Fruit fly (Drosophila melanogaster) whole organism, embryonic: ENCODE data around the gene Bicra.

Experiments used
- Asciz ChIP-seq: fragments of 200-800 bp; sonication (Bioruptor generic); optimal IDR thresholded peaks from 2 replicates; lab custom pipeline; 2017; ENCODE audit warnings: missing biosample characterization, mild to moderate bottlenecking, missing genetic modification characterization, missing genetic modification reagents
- CG10979 ChIP-seq: fragments of 200-800 bp; sonication (Bioruptor generic); optimal IDR thresholded peaks from 2 replicates; lab custom pipeline; 2018; ENCODE audit warnings: missing biosample characterization, mild to moderate bottlenecking, missing genetic modification characterization, moderate library complexity
- CG11247 ChIP-seq: fragments of 200-800 bp; sonication (Bioruptor generic); IDR thresholded peaks from 2 replicates; pipeline ENCODE4 v1.3.6; 2022; ENCODE audit warnings: missing biosample characterization, missing genetic modification characterization
- CG12942 ChIP-seq: fragments of 200-800 bp; sonication (Bioruptor generic); optimal IDR thresholded peaks from 3 replicates; lab custom pipeline; 2016; ENCODE audit warnings: missing biosample characterization, missing genetic modification characterization
- CG13123 ChIP-seq: fragments of 200-800 bp; sonication (Bioruptor generic); optimal IDR thresholded peaks from 2 replicates; lab custom pipeline; 2016; ENCODE audit warnings: missing biosample characterization, missing genetic modification characterization
- CG14014 ChIP-seq: fragments of 200-800 bp; sonication (Bioruptor generic); IDR thresholded peaks from 2 replicates; pipeline ENCODE4 v1.3.6; 2022; ENCODE audit warnings: missing biosample characterization, missing genetic modification characterization
- CG14441 ChIP-seq: fragments of 200-800 bp; sonication (Bioruptor generic); IDR thresholded peaks from 2 replicates; pipeline ENCODE4 v1.3.6; 2022; ENCODE audit warnings: missing biosample characterization, missing genetic modification characterization
- CG15269 ChIP-seq: fragments of 200-800 bp; sonication (Bioruptor generic); optimal IDR thresholded peaks from 2 replicates; lab custom pipeline; 2018; ENCODE audit warnings: missing biosample characterization, mild to moderate bottlenecking, missing genetic modification characterization, moderate library complexity
- CG17186 ChIP-seq: fragments of 200-800 bp; sonication (Bioruptor generic); optimal IDR thresholded peaks from 3 replicates; lab custom pipeline; 2017; ENCODE audit warnings: missing biosample characterization, missing genetic modification reagents, missing genetic modification characterization
- CG18262 ChIP-seq: fragments of 200-800 bp; optimal IDR thresholded peaks from 3 replicates; lab custom pipeline; 2019; ENCODE audit warnings: missing biosample characterization, mild to moderate bottlenecking, missing genetic modification characterization, moderate library complexity
- CG18476 ChIP-seq: fragments of 200-800 bp; sonication (Bioruptor generic); optimal IDR thresholded peaks from 2 replicates; lab custom pipeline; 2016; ENCODE audit warnings: missing biosample characterization, mild to moderate bottlenecking, missing genetic modification characterization
- CG18599 ChIP-seq: fragments of 200-800 bp; sonication (Bioruptor generic); optimal IDR thresholded peaks from 3 replicates; lab custom pipeline; 2017; ENCODE audit warnings: missing biosample characterization, missing genetic modification characterization, mild to moderate bottlenecking, moderate library complexity, missing genetic modification reagents
- CG2875 ChIP-seq: fragments of 200-800 bp; sonication (Bioruptor generic); optimal IDR thresholded peaks from 2 replicates; lab custom pipeline; 2017; ENCODE audit warnings: missing biosample characterization, mild to moderate bottlenecking, missing genetic modification characterization, missing genetic modification reagents
- CG34376 ChIP-seq: fragments of 200-800 bp; sonication (Bioruptor generic); optimal IDR thresholded peaks from 2 replicates; lab custom pipeline; 2018; ENCODE audit warnings: missing biosample characterization, mild to moderate bottlenecking, missing genetic modification characterization
- CG3726 ChIP-seq: fragments of 200-800 bp; sonication (Bioruptor generic); IDR thresholded peaks from 3 replicates; pipeline ENCODE4, ENCODE4 v1.3.6; 2022; ENCODE audit warnings: missing biosample characterization, missing genetic modification characterization
- CG42726 ChIP-seq: fragments of 200-800 bp; sonication (Bioruptor generic); IDR thresholded peaks from 2 replicates; pipeline ENCODE4 v1.3.6; 2022; ENCODE audit warnings: missing biosample characterization, missing genetic modification characterization; ENCODE audit not compliant: partially characterized antibody
- CG5245 ChIP-seq: fragments of 200-800 bp; sonication (Bioruptor generic); optimal IDR thresholded peaks from 3 replicates; lab custom pipeline; 2016; ENCODE audit warnings: missing biosample characterization, missing genetic modification characterization
- CG5953 ChIP-seq: fragments of 200-800 bp; sonication (Bioruptor generic); IDR thresholded peaks from 2 replicates; pipeline ENCODE4 v1.3.6; 2022; ENCODE audit warnings: missing biosample characterization, missing genetic modification characterization
- CG6175 ChIP-seq: fragments of 200-800 bp; sonication (Bioruptor generic); IDR thresholded peaks from 3 replicates; pipeline ENCODE4 v1.3.6; 2022; ENCODE audit warnings: missing biosample characterization, missing genetic modification characterization
- CG6683 ChIP-seq: fragments of 200-800 bp; sonication (Bioruptor generic); optimal IDR thresholded peaks from 2 replicates; lab custom pipeline; 2017; ENCODE audit warnings: missing biosample characterization, mild to moderate bottlenecking, missing genetic modification characterization, missing genetic modification reagents
- CG6813 ChIP-seq: fragments of 200-800 bp; sonication (Bioruptor generic); optimal IDR thresholded peaks from 2 replicates; lab custom pipeline; 2017; ENCODE audit warnings: missing biosample characterization, missing genetic modification characterization, mild to moderate bottlenecking, moderate library complexity, missing genetic modification reagents
- CG8765 ChIP-seq: fragments of 200-800 bp; sonication (Bioruptor generic); IDR thresholded peaks from 2 replicates; pipeline ENCODE4 v1.3.6; 2022; ENCODE audit warnings: missing biosample characterization, missing genetic modification characterization
- CG9215 ChIP-seq: fragments of 200-800 bp; sonication (Bioruptor generic); IDR thresholded peaks from 2 replicates; pipeline ENCODE4 v1.3.6; 2022; ENCODE audit warnings: missing biosample characterization, missing genetic modification characterization
- CG9727 ChIP-seq: fragments of 200-800 bp; sonication (Bioruptor generic); optimal IDR thresholded peaks from 3 replicates; lab custom pipeline; 2017; ENCODE audit warnings: missing biosample characterization, mild to moderate bottlenecking, missing genetic modification characterization
- CG9817 ChIP-seq: fragments of 200-800 bp; sonication (Bioruptor generic); optimal IDR thresholded peaks from 2 replicates; lab custom pipeline; 2018; ENCODE audit warnings: missing biosample characterization, mild to moderate bottlenecking, missing genetic modification characterization, moderate library complexity
- D19B ChIP-seq: fragments of 200-800 bp; sonication (Bioruptor generic); optimal IDR thresholded peaks from 2 replicates; lab custom pipeline; 2017; ENCODE audit warnings: missing biosample characterization, mild to moderate bottlenecking, missing genetic modification characterization
- Dad ChIP-seq: fragments of 200-800 bp; sonication (Bioruptor generic); optimal IDR thresholded peaks from 3 replicates; lab custom pipeline; 2016; ENCODE audit warnings: missing biosample characterization, missing genetic modification characterization
- HLH4C ChIP-seq: fragments of 200-800 bp; sonication (Bioruptor generic); IDR thresholded peaks from 3 replicates; pipeline ENCODE4 v1.3.6; 2022; ENCODE audit warnings: missing biosample characterization, missing genetic modification characterization; ENCODE audit not compliant: partially characterized antibody
- HLH54F ChIP-seq: fragments of 200-800 bp; sonication (Bioruptor generic); optimal IDR thresholded peaks from 3 replicates; lab custom pipeline; 2016; ENCODE audit warnings: missing biosample characterization, missing genetic modification characterization
- HmgD ChIP-seq: fragments of 200-800 bp; sonication (Bioruptor generic); optimal IDR thresholded peaks from 3 replicates; lab custom pipeline; 2016; ENCODE audit warnings: missing biosample characterization, missing genetic modification characterization
- Max ChIP-seq: fragments of 200-800 bp; sonication (Bioruptor generic); optimal IDR thresholded peaks from 2 replicates; lab custom pipeline; 2016; ENCODE audit warnings: missing biosample characterization, mild to moderate bottlenecking, missing genetic modification characterization
- NC2β ChIP-seq: fragments of 200-800 bp; sonication (Bioruptor generic); optimal IDR thresholded peaks from 2 replicates; lab custom pipeline; 2016; ENCODE audit warnings: missing biosample characterization, missing genetic modification characterization
- Opbp ChIP-seq: fragments of 200-800 bp; sonication (Bioruptor generic); IDR thresholded peaks from 3 replicates; pipeline ENCODE4 v1.3.6; 2022; ENCODE audit warnings: missing biosample characterization, missing genetic modification characterization; ENCODE audit not compliant: partially characterized antibody
- Ptx1 ChIP-seq: fragments of 200-800 bp; sonication (Bioruptor generic); IDR thresholded peaks from 2 replicates; pipeline ENCODE4 v1.3.6; 2022; ENCODE audit warnings: missing biosample characterization, missing genetic modification characterization
- Sin3A ChIP-seq: fragments of >200 bp; optimal IDR thresholded peaks from 2 replicates; lab custom pipeline; 2018
- Six4 ChIP-seq: fragments of 200-800 bp; sonication (Bioruptor generic); optimal IDR thresholded peaks from 2 replicates; lab custom pipeline; 2016; ENCODE audit warnings: missing biosample characterization, missing genetic modification characterization
- Usf ChIP-seq: fragments of 200-800 bp; sonication (Bioruptor generic); optimal IDR thresholded peaks from 2 replicates; lab custom pipeline; 2017; ENCODE audit warnings: missing genotype, missing biosample characterization, missing genetic modification characterization
- bowl ChIP-seq: fragments of 200-800 bp; sonication (Bioruptor generic); IDR thresholded peaks from 2 replicates; pipeline ENCODE4 v1.3.6; 2022; ENCODE audit warnings: missing biosample characterization, missing genetic modification characterization
- cad ChIP-seq: fragments of >200 bp; optimal IDR thresholded peaks from 2 replicates; lab custom pipeline; 2017; ENCODE audit warnings: missing biosample characterization, missing genetic modification characterization
- ci ChIP-seq: fragments of 200-800 bp; sonication (Bioruptor generic); IDR thresholded peaks from 3 replicates; pipeline ENCODE4 v1.3.6; 2022; ENCODE audit warnings: missing biosample characterization, missing genetic modification characterization
- gro ChIP-seq: fragments of 200-800 bp; sonication (Bioruptor generic); optimal IDR thresholded peaks from 2 replicates; lab custom pipeline; 2016; ENCODE audit warnings: missing biosample characterization, missing genetic modification characterization
- hbn ChIP-seq: fragments of 200-800 bp; sonication (Bioruptor generic); IDR thresholded peaks from 2 replicates; pipeline ENCODE4 v1.3.6; 2022; ENCODE audit warnings: missing biosample characterization, missing genetic modification characterization; ENCODE audit not compliant: partially characterized antibody
- lab ChIP-seq: fragments of 200-800 bp; sonication (Bioruptor generic); optimal IDR thresholded peaks from 3 replicates; lab custom pipeline; 2017; ENCODE audit warnings: missing biosample characterization, missing genetic modification characterization, mild to moderate bottlenecking, moderate library complexity, missing genetic modification reagents
- pzg ChIP-seq: fragments of 200-800 bp; sonication (Bioruptor generic); optimal IDR thresholded peaks from 3 replicates; lab custom pipeline; 2018; ENCODE audit warnings: missing biosample characterization, mild to moderate bottlenecking, missing genetic modification characterization, moderate library complexity
- slbo ChIP-seq: fragments of 200-800 bp; sonication (Bioruptor generic); IDR thresholded peaks from 2 replicates; pipeline ENCODE4 v1.3.6; 2022; ENCODE audit warnings: missing biosample characterization, missing genetic modification characterization
- slp2 ChIP-seq: fragments of 200-800 bp; sonication (Bioruptor generic); optimal IDR thresholded peaks from 2 replicates; lab custom pipeline; 2016; ENCODE audit warnings: missing biosample characterization, missing genetic modification characterization
- zf30C ChIP-seq: fragments of 200-800 bp; sonication (Bioruptor generic); optimal IDR thresholded peaks from 3 replicates; lab custom pipeline; 2018; ENCODE audit warnings: missing biosample characterization, mild to moderate bottlenecking, missing genetic modification characterization

Bicra gene

dm6 chr3R:29111795-29112194, 49.0 kb downstream of the Bicra start (continued):
- TF ChIP-seq gro (GFP tag; lab: Kevin White, UChicago) (peak; percentile 88), lab (GFP tag; lab: Kevin White, UChicago) (peak; percentile 90), CG18599 (GFP tag; lab: Kevin White, UChicago) (peak; percentile 74), ci (GFP tag; lab: Robert Waterston, UW) (0 out of 3 replicates have a peak, but pooled peaks have one; percentile 19), CG6683 (GFP tag; lab: Kevin White, UChicago) (no peak)

- TF ChIP-seq CG5245 (GFP tag; lab: Kevin White, UChicago) (peak; percentile 31), Six4 (GFP tag; lab: Kevin White, UChicago) (peak; percentile 41), CG6813 (GFP tag; lab: Kevin White, UChicago) (peak; percentile 51), Dad (peak; percentile 25), CG6175 (GFP tag; lab: Robert Waterston, UW) (peak; percentile 67; the same call in 1 of the 3 replicates), cad (GFP tag; lab: Kevin White, UChicago) (no peak), CG13123 (GFP tag; lab: Kevin White, UChicago) (peak; percentile 69), slp2 (GFP tag; lab: Kevin White, UChicago) (peak; percentile 10), CG18476 (GFP tag; lab: Kevin White, UChicago) (peak; percentile 8), HmgD (GFP tag; lab: Kevin White, UChicago) (peak; percentile 49), Opbp (GFP tag; lab: Robert Waterston, UW) (no peak), Ptx1 (GFP tag; lab: Robert Waterston, UW) (peak; percentile 92), CG3726 (GFP tag; lab: Robert Waterston, UW) (0 out of 3 replicates have a peak, but pooled peaks have one; percentile 40), Asciz (no peak), CG10979 (peak; percentile 67), slbo (GFP tag; lab: Robert Waterston, UW) (peak; percentile 94), CG17186 (peak; percentile 44), CG42726 (GFP tag; lab: Robert Waterston, UW) (no peak), NC2β (peak; percentile 19), D19B (GFP tag; lab: Kevin White, UChicago) (peak; percentile 50), pzg (peak; percentile 88), hbn (GFP tag; lab: Robert Waterston, UW) (no peak), HLH54F (GFP tag; lab: Kevin White, UChicago) (peak; percentile 63), zf30C (GFP tag; lab: Kevin White, UChicago) (no peak), CG8765 (peak; percentile 71), CG9817 (tag; lab: Kevin White, UChicago) (peak; percentile 91), CG9215 (peak; percentile 85), CG34376 (GFP tag; lab: Kevin White, UChicago) (no peak), HLH4C (no peak), Sin3A (lab: Kevin White, UChicago) (peak; percentile 45), Max (GFP tag; lab: Kevin White, UChicago) (peak; percentile 57), CG2875 (GFP tag; lab: Kevin White, UChicago) (peak; percentile 24), CG5953 (GFP tag; lab: Robert Waterston, UW) (0 out of 2 replicates have a peak, but pooled peaks have one; percentile 5), CG9727 (peak; percentile 81), CG14014 (peak; percentile 71), CG15269 (no peak), CG12942 (peak; percentile 83), bowl (GFP tag; lab: Robert Waterston, UW) (no peak), CG18262 (tag; lab: Kevin White, UChicago) (peak; percentile 76), Usf (GFP tag; lab: Kevin White, UChicago) (peak; percentile 63), CG11247 (peak; percentile 76), CG14441 (GFP tag; lab: Robert Waterston, UW) (peak; percentile 73)
Observed at dm6 chr3R:29112398-29113150, 49.7 kb downstream of the Bicra start, which contains the start of the genes alpha-Man-Ib and Pdhb. alpha-Man-Ib (minus strand) TSS chr3R:29112822. Pdhb (plus strand) TSS chr3R:29113071.
